Worm (Caenorhabditis elegans): ENCODE measurements around the gene K12H6.5.

The K12H6.5 gene

ce11 chrII:2804245-2804644 is 21.7 kb downstream of the K12H6.5 start:
- peak; percentile 53 for TF ChIP-seq C34F6.9 (tag; optimal IDR thresholded peaks at IDR 0.05)
- TF ChIP-seq sma-9 (GFP tag; optimal IDR thresholded peaks at IDR 0.05): peak; percentile 52
- no peak for TF ChIP-seq sma-9 (tag; optimal IDR thresholded peaks at IDR 0.05)
- TF ChIP-seq nhr-237 (tag; optimal IDR thresholded peaks at IDR 0.05): no peak
- TF ChIP-seq blmp-1 (tag; optimal IDR thresholded peaks at IDR 0.05; ENCODE audit: insufficient read depth): peak; percentile 12
- peak; percentile 2 for TF ChIP-seq nhr-129 (tag; optimal IDR thresholded peaks at IDR 0.05)
- TF ChIP-seq nhr-11 (tag; optimal IDR thresholded peaks at IDR 0.05): no peak
- TF ChIP-seq mdl-1 (tag; optimal IDR thresholded peaks at IDR 0.05): peak in 1 of 2 experiments; percentile 72
- no peak for TF ChIP-seq ama-1 (optimal IDR thresholded peaks at IDR 0.05)
- TF ChIP-seq nhr-12 (tag; optimal IDR thresholded peaks at IDR 0.05): no peak
- TF ChIP-seq F13H6.1 (tag; optimal IDR thresholded peaks at IDR 0.05): peak; percentile 38
- TF ChIP-seq nhr-10 (tag; optimal IDR thresholded peaks at IDR 0.05): no peak
- TF ChIP-seq lin-13 (GFP tag; optimal IDR thresholded peaks at IDR 0.05): peak; percentile 13
- TF ChIP-seq unc-55 (GFP tag; optimal IDR thresholded peaks at IDR 0.05): peak; percentile 78
- peak in 1 of 2 experiments; percentile 65 for TF ChIP-seq lsy-2 (tag; optimal IDR thresholded peaks at IDR 0.05)

- TF ChIP-seq sma-9 (GFP tag; optimal IDR thresholded peaks at IDR 0.05) (peak; percentile 70), sma-9 (tag; optimal IDR thresholded peaks at IDR 0.05) (no peak), nhr-23 (tag; optimal IDR thresholded peaks at IDR 0.05) (no peak), ama-1 (optimal IDR thresholded peaks at IDR 0.05) (no peak), peb-1 (tag; optimal IDR thresholded peaks at IDR 0.05) (no peak), nhr-21 (tag; optimal IDR thresholded peaks at IDR 0.05) (peak; percentile 2), fos-1 (tag; optimal IDR thresholded peaks at IDR 0.05) (peak; percentile 60), zag-1 (tag; optimal IDR thresholded peaks at IDR 0.05) (no peak), Y55F3AM.14 (GFP tag; optimal IDR thresholded peaks at IDR 0.05) (peak; percentile 6), crh-2 (tag; optimal IDR thresholded peaks at IDR 0.05) (peak; percentile 32), egl-27 (tag; optimal IDR thresholded peaks at IDR 0.05) (peak; percentile 5), alr-1 (tag; optimal IDR thresholded peaks at IDR 0.05) (no peak), lin-13 (GFP tag; optimal IDR thresholded peaks at IDR 0.05) (peak; percentile 2), gmeb-1 (tag; optimal IDR thresholded peaks at IDR 0.05) (no peak), sma-3 (GFP tag; optimal IDR thresholded peaks at IDR 0.05) (no peak), ztf-1 (GFP tag; conservative IDR thresholded peaks at IDR 0.05) (no peak)
Observed at ce11 chrII:2802804-2803586, 23.0 kb downstream of the K12H6.5 start.

ce11 chrII:2801764-2802163 is 24.2 kb downstream of the K12H6.5 start:
- TF ChIP-seq elt-3 (tag; optimal IDR thresholded peaks at IDR 0.05) (no peak), lin-13 (GFP tag; optimal IDR thresholded peaks at IDR 0.05) (peak; percentile 48), nhr-21 (tag; optimal IDR thresholded peaks at IDR 0.05) (no peak), peb-1 (tag; optimal IDR thresholded peaks at IDR 0.05) (no peak), ztf-11 (tag; optimal IDR thresholded peaks at IDR 0.05) (no peak)

- TF ChIP-seq nhr-6 (tag; optimal IDR thresholded peaks at IDR 0.05) (peak; percentile 44), ceh-16 (tag; optimal IDR thresholded peaks at IDR 0.05) (no peak), sem-4 (tag; optimal IDR thresholded peaks at IDR 0.05) (peak; percentile 27), egl-27 (tag; optimal IDR thresholded peaks at IDR 0.05) (peak; percentile 77), ceh-82 (tag; optimal IDR thresholded peaks at IDR 0.05) (no peak), lsy-2 (tag; optimal IDR thresholded peaks at IDR 0.05) (peak in 1 of 2 experiments; percentile 73), elt-1 (tag; optimal IDR thresholded peaks at IDR 0.05) (peak; percentile 63), blmp-1 (tag; optimal IDR thresholded peaks at IDR 0.05; ENCODE audit: insufficient read depth) (peak; percentile 79), nhr-25 (tag; optimal IDR thresholded peaks at IDR 0.05) (peak; percentile 86), sma-3 (GFP tag; optimal IDR thresholded peaks at IDR 0.05) (peak; percentile 96), fos-1 (tag; optimal IDR thresholded peaks at IDR 0.05) (peak; percentile 94), ztf-11 (tag; optimal IDR thresholded peaks at IDR 0.05) (no peak), gmeb-1 (tag; optimal IDR thresholded peaks at IDR 0.05) (peak; percentile 75), unc-62 (GFP tag; optimal IDR thresholded peaks at IDR 0.05) (peak; percentile 47), F13H6.1 (tag; optimal IDR thresholded peaks at IDR 0.05) (peak; percentile 85), dmd-4 (tag; optimal IDR thresholded peaks at IDR 0.05) (no peak), C34F6.9 (tag; optimal IDR thresholded peaks at IDR 0.05) (peak; percentile 38), nhr-77 (tag; optimal IDR thresholded peaks at IDR 0.05) (peak; percentile 40), crh-2 (tag; optimal IDR thresholded peaks at IDR 0.05) (peak; percentile 66), alr-1 (tag; optimal IDR thresholded peaks at IDR 0.05) (no peak), ztf-4 (tag; optimal IDR thresholded peaks at IDR 0.05) (peak; percentile 52), nhr-129 (tag; optimal IDR thresholded peaks at IDR 0.05) (peak; percentile 30), lin-13 (GFP tag; optimal IDR thresholded peaks at IDR 0.05) (peak; percentile 79), skn-1 (tag; optimal IDR thresholded peaks at IDR 0.05) (peak; percentile 46), snpc-4 (tag; optimal IDR thresholded peaks at IDR 0.05) (no peak), nhr-21 (tag; optimal IDR thresholded peaks at IDR 0.05) (peak; percentile 90), sma-9 (GFP tag; optimal IDR thresholded peaks at IDR 0.05) (peak; percentile 93), sma-9 (tag; optimal IDR thresholded peaks at IDR 0.05) (no peak), mdl-1 (tag; optimal IDR thresholded peaks at IDR 0.05) (peak; percentile 53 to 65), mab-5 (tag; optimal IDR thresholded peaks at IDR 0.05) (peak; percentile 15)
Observed at ce11 chrII:2800550-2801233, 25.3 kb downstream of the K12H6.5 start, which contains the start of gene nhr-119. TSS of gene nhr-119 (minus strand) at chrII:2800600.

Data from whole organism, L2 larva.